Worm (Caenorhabditis elegans) whole organism, young adult: ENCODE results near the gene rnp-7.

Experiments
- B0261.1 ChIP-seq: sonication (generic microtip); optimal IDR thresholded peaks from 2 replicates; lab custom pipeline; 2016; ENCODE audit warnings: mild to moderate bottlenecking, missing genetic modification characterization, moderate library complexity, missing compliant biosample characterization
- B0336.3 ChIP-seq: fragments of 200-800 bp; sonication (Bioruptor generic); IDR thresholded peaks from 2 replicates; pipeline ENCODE4 v1.3.6; 2022; ENCODE audit warnings: missing genetic modification characterization, missing compliant biosample characterization
- C06A6.2 ChIP-seq: fragments of 200-800 bp; sonication (Bioruptor generic); conservative IDR thresholded peaks from 2 replicates; pipeline ENCODE4 v1.3.6; 2022; ENCODE audit warnings: missing genetic modification characterization, missing compliant biosample characterization
- F39B2.1 ChIP-seq: fragments of 200-800 bp; sonication (Bioruptor generic); IDR thresholded peaks from 2 replicates; pipeline ENCODE4 v1.3.6; 2022; ENCODE audit warnings: missing genetic modification reagents, missing genetic modification characterization, missing compliant biosample characterization
- K11D2.4 ChIP-seq: fragments of 200-800 bp; sonication (Bioruptor generic); IDR thresholded peaks from 2 replicates; pipeline ENCODE4 v1.3.6; 2022; ENCODE audit warnings: missing genetic modification reagents, missing genetic modification characterization, missing compliant biosample characterization
- K12H6.12 ChIP-seq: fragments of 200-800 bp; sonication (Bioruptor generic); optimal IDR thresholded peaks from 2 replicates; lab custom pipeline; 2018; ENCODE audit warnings: mild to moderate bottlenecking, missing genetic modification characterization, missing compliant biosample characterization
- Y67H2A.10 ChIP-seq: fragments of 200-800 bp; sonication (Bioruptor generic); conservative IDR thresholded peaks from 2 replicates; pipeline ENCODE4 v1.3.6; 2022; ENCODE audit warnings: missing genetic modification reagents, missing genetic modification characterization, missing compliant biosample characterization
- akir-1 ChIP-seq: fragments of 200-800 bp; sonication (Bioruptor generic); optimal IDR thresholded peaks from 2 replicates; lab custom pipeline; 2018; ENCODE audit warnings: mild to moderate bottlenecking, missing genetic modification characterization, moderate library complexity, missing compliant biosample characterization
- aptf-2 ChIP-seq: fragments of 200-800 bp; sonication (Bioruptor generic); conservative IDR thresholded peaks from 2 replicates; pipeline ENCODE4 v1.3.6; 2022; ENCODE audit warnings: missing genetic modification reagents, missing genetic modification characterization, missing compliant biosample characterization
- athp-1 ChIP-seq: sonication (generic microtip); optimal IDR thresholded peaks from 2 replicates; lab custom pipeline; 2017; ENCODE audit warnings: mild to moderate bottlenecking, missing genetic modification characterization, missing compliant biosample characterization
- bed-1 ChIP-seq: fragments of 200-800 bp; sonication (Bioruptor generic); IDR thresholded peaks from 2 replicates; pipeline ENCODE4 v1.3.6; 2022; ENCODE audit warnings: missing genetic modification reagents, missing genetic modification characterization, missing compliant biosample characterization
- ceh-27 ChIP-seq: fragments of 200-800 bp; sonication (Bioruptor generic); optimal IDR thresholded peaks from 2 replicates; lab custom pipeline; 2018; ENCODE audit warnings: mild to moderate bottlenecking, missing genetic modification characterization, moderate library complexity, missing compliant biosample characterization
- ceh-91 ChIP-seq: fragments of 200-800 bp; sonication (Bioruptor generic); IDR thresholded peaks from 2 replicates; pipeline ENCODE4 v1.3.6; 2022; ENCODE audit warnings: missing genetic modification reagents, missing genetic modification characterization, missing compliant biosample characterization
- chd-7 ChIP-seq: sonication (generic microtip); optimal IDR thresholded peaks from 2 replicates; lab custom pipeline; 2016; ENCODE audit warnings: mild to moderate bottlenecking, missing genetic modification characterization, moderate library complexity, missing compliant biosample characterization
- dpff-1 ChIP-seq: sonication (generic microtip); optimal IDR thresholded peaks from 2 replicates; lab custom pipeline; 2017; ENCODE audit warnings: mild to moderate bottlenecking, missing genetic modification characterization, missing compliant biosample characterization
- dpl-1 ChIP-seq: fragments of 150-350 bp; optimal IDR thresholded peaks from 2 replicates; lab custom pipeline; 2014; ENCODE audit warnings: missing biosample characterization, missing genetic modification reagents, missing genetic modification characterization
- efl-1 ChIP-seq: fragments of 150-350 bp; optimal IDR thresholded peaks from 2 replicates; lab custom pipeline; 2014; ENCODE audit warnings: missing biosample characterization, missing genetic modification reagents, missing genetic modification characterization
- egl-44 ChIP-seq: fragments of 200-800 bp; sonication (Bioruptor generic); IDR thresholded peaks from 2 replicates; pipeline ENCODE4 v1.3.6; 2022; ENCODE audit warnings: missing genetic modification reagents, missing genetic modification characterization, missing compliant biosample characterization
- ets-4 ChIP-seq: fragments of 200-800 bp; sonication (Bioruptor generic); optimal IDR thresholded peaks from 2 replicates; lab custom pipeline; 2018; ENCODE audit warnings: mild to moderate bottlenecking, missing genetic modification characterization, missing compliant biosample characterization
- him-1 ChIP-seq: sonication (generic microtip); optimal IDR thresholded peaks from 2 replicates; lab custom pipeline; 2016; ENCODE audit warnings: missing genotype, missing genetic modification reagents, missing genetic modification characterization, missing compliant biosample characterization
- hlh-12 ChIP-seq: sonication (generic microtip); optimal IDR thresholded peaks from 2 replicates; lab custom pipeline; 2016; ENCODE audit warnings: missing genetic modification characterization, missing compliant biosample characterization
- hrde-1 ChIP-seq: sonication (generic microtip); optimal IDR thresholded peaks from 2 replicates; lab custom pipeline; 2016; ENCODE audit warnings: missing genetic modification characterization, mild to moderate bottlenecking, missing compliant biosample characterization, moderate library complexity, missing genotype, missing genetic modification reagents, borderline replicate concordance
- hsf-1 ChIP-seq: fragments of 200-800 bp; sonication (Bioruptor generic); IDR thresholded peaks from 2 replicates; pipeline ENCODE4 v1.3.6; 2022; ENCODE audit warnings: missing genetic modification reagents, missing genetic modification characterization, missing compliant biosample characterization
- lin-26 ChIP-seq: fragments of 200-800 bp; sonication (Bioruptor generic); IDR thresholded peaks from 2 replicates; pipeline ENCODE4 v1.3.6; 2022; ENCODE audit warnings: missing genetic modification reagents, missing genetic modification characterization, missing compliant biosample characterization
- lin-40 ChIP-seq: sonication (generic microtip); optimal IDR thresholded peaks from 2 replicates; lab custom pipeline; 2016; ENCODE audit warnings: missing genetic modification characterization, mild to moderate bottlenecking, missing compliant biosample characterization, missing genotype, missing genetic modification reagents
- lin-54 ChIP-seq: fragments of 200-800 bp; sonication (Bioruptor generic); optimal IDR thresholded peaks from 2 replicates; lab custom pipeline; 2018; ENCODE audit warnings: mild to moderate bottlenecking, missing genetic modification characterization, missing compliant biosample characterization
- lir-1 ChIP-seq: fragments of 200-800 bp; sonication (Bioruptor generic); conservative IDR thresholded peaks from 2 replicates; pipeline ENCODE4 v1.3.6; 2022; ENCODE audit warnings: missing genetic modification reagents, missing genetic modification characterization, missing compliant biosample characterization
- lsl-1 ChIP-seq: fragments of 200-800 bp; sonication (Bioruptor generic); optimal IDR thresholded peaks from 2 replicates; lab custom pipeline; 2018; ENCODE audit warnings: mild to moderate bottlenecking, missing genetic modification characterization, moderate library complexity, missing compliant biosample characterization
- madf-6 ChIP-seq: fragments of 200-800 bp; sonication (Bioruptor generic); IDR thresholded peaks from 2 replicates; pipeline ENCODE4 v1.3.6; 2022; ENCODE audit warnings: missing genetic modification reagents, missing genetic modification characterization, missing compliant biosample characterization
- mxl-1 ChIP-seq: sonication (generic microtip); optimal IDR thresholded peaks from 2 replicates; lab custom pipeline; 2016; ENCODE audit warnings: missing genetic modification characterization, missing compliant biosample characterization
- nfya-1 ChIP-seq: sonication (generic microtip); optimal IDR thresholded peaks from 2 replicates; lab custom pipeline; 2017; ENCODE audit warnings: antibody characterized with exemption, missing compliant biosample characterization, missing genetic modification characterization, borderline replicate concordance; ENCODE audit not compliant: insufficient read depth
- nhr-27 ChIP-seq: fragments of 200-800 bp; sonication (Bioruptor generic); optimal IDR thresholded peaks from 2 replicates; lab custom pipeline; 2018; ENCODE audit warnings: mild to moderate bottlenecking, missing genetic modification characterization, moderate library complexity, missing compliant biosample characterization
- pha-4 ChIP-seq: fragments of 150-350 bp; sonication (generic microtip); optimal IDR thresholded peaks from 2 replicates; lab custom pipeline; 2014; ENCODE audit warnings: missing biosample characterization, missing genetic modification reagents, missing genetic modification characterization
- rcor-1 ChIP-seq: fragments of 200-800 bp; sonication (Bioruptor generic); IDR thresholded peaks from 2 replicates; pipeline ENCODE4 v1.3.6; 2022; ENCODE audit warnings: missing genetic modification reagents, missing genetic modification characterization, missing compliant biosample characterization
- rpc-1 ChIP-seq, 2 experiments: fragments of 150-350 bp in 1 of 2; sonication (generic microtip) in 1 of 2; optimal IDR thresholded peaks; 2 replicates each; lab custom pipeline; 2014 to 2018; ENCODE audit warnings: missing biosample characterization in 1 of 2, missing genetic modification characterization in 1 of 2, missing genetic modification reagents in 1 of 2, missing genotype in 1 of 2
- sea-2 ChIP-seq: fragments of 200-800 bp; sonication (Bioruptor generic); IDR thresholded peaks from 2 replicates; pipeline ENCODE4 v1.3.6; 2022; ENCODE audit warnings: missing genetic modification characterization, missing compliant biosample characterization
- snpc-1.3 ChIP-seq: sonication (generic microtip); optimal IDR thresholded peaks from 2 replicates; lab custom pipeline; 2017; ENCODE audit warnings: missing genetic modification characterization, mild to moderate bottlenecking, missing compliant biosample characterization, antibody characterized with exemption, moderate library complexity, missing genotype, missing genetic modification reagents; ENCODE audit not compliant: insufficient read depth
- snpc-4 ChIP-seq, 5 experiments: fragments of 150-350 bp in 1 of 5; sonication (generic microtip) in 4 of 5; optimal IDR thresholded peaks; 2 replicates each; lab custom pipeline; 2014 to 2018; ENCODE audit warnings: missing genetic modification characterization in 5 of 5, missing biosample characterization in 3 of 5, antibody characterized with exemption in 2 of 5, mild to moderate bottlenecking in 2 of 5, missing compliant biosample characterization in 2 of 5, missing genotype in 2 of 5, moderate library complexity in 2 of 5, missing genetic modification reagents in 1 of 5
- somi-1 ChIP-seq: fragments of 200-800 bp; sonication (Bioruptor generic); optimal IDR thresholded peaks from 2 replicates; lab custom pipeline; 2018; ENCODE audit warnings: mild to moderate bottlenecking, missing genetic modification characterization, missing compliant biosample characterization
- xnd-1 ChIP-seq: sonication (generic microtip); optimal IDR thresholded peaks from 2 replicates; lab custom pipeline; 2016; ENCODE audit warnings: missing genotype, missing genetic modification reagents, missing genetic modification characterization, missing compliant biosample characterization
- zim-3 ChIP-seq: sonication (generic microtip); optimal IDR thresholded peaks from 2 replicates; lab custom pipeline; 2017; ENCODE audit warnings: mild to moderate bottlenecking, missing genetic modification characterization, moderate library complexity, missing compliant biosample characterization
- ztf-26 ChIP-seq: sonication (generic microtip); optimal IDR thresholded peaks from 2 replicates; lab custom pipeline; 2017; ENCODE audit warnings: missing genetic modification characterization, missing compliant biosample characterization
- ztf-6 ChIP-seq: fragments of 200-800 bp; sonication (Bioruptor generic); IDR thresholded peaks from 2 replicates; pipeline ENCODE4 v1.3.6; 2022; ENCODE audit warnings: missing genetic modification reagents, missing genetic modification characterization, missing compliant biosample characterization

rnp-7 gene

DNA sequence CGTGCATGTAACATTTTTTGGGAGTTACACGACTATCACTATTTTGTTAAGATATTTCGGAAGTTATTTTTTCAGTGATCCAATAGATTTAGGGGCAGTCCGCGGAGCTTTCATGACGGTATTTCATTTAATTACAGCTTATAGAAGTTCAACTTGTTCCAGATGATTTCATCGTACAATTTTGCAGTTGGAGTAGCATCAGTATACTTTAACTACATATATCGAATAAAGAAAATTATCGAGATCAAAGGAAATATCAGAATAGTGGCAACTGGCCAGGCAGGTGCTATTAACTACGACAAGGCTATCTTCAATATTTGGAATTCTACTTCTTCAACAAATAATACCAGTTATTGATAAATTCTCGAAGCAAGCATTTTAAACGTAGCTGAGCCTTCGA, 17.5 kb upstream of the rnp-7 start (continued):
- TF ChIP-seq mxl-1 (tag; lab: Kevin White, UChicago) (no peak), B0261.1 (tag; lab: Kevin White, UChicago) (no peak), K12H6.12 (tag; lab: Kevin White, UChicago) (no peak), hsf-1 (peak; percentile 65; the same call in 1 of the 2 replicates), bed-1 (no peak), dpl-1 (GFP tag; lab: Kevin White, UChicago) (no peak), madf-6 (GFP tag; lab: Robert Waterston, UW) (peak; percentile 72), pha-4 (tag; lab: Kevin White, UChicago) (no peak), B0336.3 (GFP tag; lab: Robert Waterston, UW) (peak; percentile 82), lir-1 (no peak), sea-2 (GFP tag; lab: Robert Waterston, UW) (no peak), somi-1 (GFP tag; lab: Kevin White, UChicago) (no peak), K11D2.4 (GFP tag; lab: Robert Waterston, UW) (no peak), dpff-1 (tag; lab: Kevin White, UChicago) (no peak), akir-1 (GFP tag; lab: Kevin White, UChicago) (no peak), F39B2.1 (GFP tag; lab: Robert Waterston, UW) (peak; percentile 59; the same call in 1 of the 2 replicates), ztf-6 (no peak), hlh-12 (tag; lab: Kevin White, UChicago) (no peak), ets-4 (GFP tag; lab: Kevin White, UChicago) (no peak), rpc-1 (optimal IDR thresholded peaks at IDR 0.05; lab: Kevin White, UChicago) (no peak), rpc-1 (tag; optimal IDR thresholded peaks at IDR 0.05; lab: Kevin White, UChicago) (no peak), egl-44 (GFP tag; lab: Robert Waterston, UW) (no peak), nhr-27 (tag; lab: Kevin White, UChicago) (no peak), hrde-1 (tag; lab: Kevin White, UChicago) (no peak), chd-7 (tag; lab: Kevin White, UChicago) (no peak), ceh-27 (GFP tag; lab: Kevin White, UChicago) (no peak), xnd-1 (tag; lab: Kevin White, UChicago) (no peak), ztf-26 (tag; lab: Kevin White, UChicago) (no peak), efl-1 (GFP tag; lab: Kevin White, UChicago) (no peak), athp-1 (tag; lab: Kevin White, UChicago) (peak; percentile 71), C06A6.2 (GFP tag; lab: Robert Waterston, UW) (no peak)

ce11 chrIII:7170090-7170489, 9.1 kb upstream of the rnp-7 start:
- TF ChIP-seq Y67H2A.10 (GFP tag; lab: Robert Waterston, UW) (no peak), nfya-1 (tag; lab: Kevin White, UChicago) (no peak), snpc-1.3 (no peak), rcor-1 (GFP tag; lab: Robert Waterston, UW) (no peak), snpc-4 (GFP tag; optimal IDR thresholded peaks at IDR 0.05; lab: Kevin White, UChicago) (no peak), snpc-4 (tag; optimal IDR thresholded peaks at IDR 0.05; lab: Kevin White, UChicago) (no peak)

ce11 chrIII:7167568-7167937, 6.6 kb upstream of the rnp-7 start, which contains the start of gene acs-4:
Gene acs-4, plus strand, starts transcription at chrIII:7167838.
- TF ChIP-seq lin-54 (GFP tag; lab: Kevin White, UChicago) (no peak), ceh-91 (GFP tag; lab: Robert Waterston, UW) (no peak), lsl-1 (GFP tag; lab: Kevin White, UChicago) (no peak), B0336.3 (GFP tag; lab: Robert Waterston, UW) (no peak), him-1 (tag; lab: Kevin White, UChicago) (no peak), C06A6.2 (GFP tag; lab: Robert Waterston, UW) (no peak), nfya-1 (tag; lab: Kevin White, UChicago) (no peak), zim-3 (tag; lab: Kevin White, UChicago) (no peak), lin-26 (GFP tag; lab: Robert Waterston, UW) (no peak), lin-40 (tag; lab: Kevin White, UChicago) (no peak), aptf-2 (GFP tag; lab: Robert Waterston, UW) (no peak)
